Worm (Caenorhabditis elegans) whole organism, early embryonic: ENCODE results near the gene sri-21.

ENCODE experiments used
- B0310.2 ChIP-seq: sonication (generic microtip); optimal IDR thresholded peaks from 2 replicates; lab custom pipeline; 2016; ENCODE audit warnings: mild to moderate bottlenecking, missing genetic modification characterization, missing compliant biosample characterization
- ama-1 ChIP-seq: fragments of 150-350 bp; optimal IDR thresholded peaks from 2 replicates; lab custom pipeline; 2014
- ceh-36 ChIP-seq: sonication (generic microtip); optimal IDR thresholded peaks from 2 replicates; lab custom pipeline; 2016; ENCODE audit warnings: missing genetic modification characterization, inconsistent platforms, missing compliant biosample characterization
- ets-7 ChIP-seq: sonication (generic microtip); optimal IDR thresholded peaks from 2 replicates; lab custom pipeline; 2016; ENCODE audit warnings: missing genotype, missing genetic modification characterization, missing compliant biosample characterization
- flt-1 ChIP-seq: fragments of 200-800 bp; sonication (Bioruptor generic); IDR thresholded peaks from 2 replicates; pipeline ENCODE4 v1.3.6; 2022; ENCODE audit warnings: missing genetic modification characterization, missing compliant biosample characterization
- tra-4 ChIP-seq: sonication (generic microtip); optimal IDR thresholded peaks from 2 replicates; lab custom pipeline; 2017; ENCODE audit warnings: missing genetic modification characterization, missing compliant biosample characterization

ce11 chrV:3505745-3506144 lies 43.9 kb upstream of the sri-21 start:
- TF ChIP-seq ets-7 (tag; lab: Kevin White, UChicago) (no peak), ama-1 (lab: Kevin White, UChicago) (no peak), B0310.2 (no peak), tra-4 (no peak), flt-1 (no peak), ceh-36 (tag; lab: Kevin White, UChicago) (no peak)
